Fruit fly (Drosophila melanogaster): ENCODE measurements around the gene tadr.

Gene tadr

dm6 chr2L:21037723-21038122 is 37.5 kb upstream of the tadr start (continued):
- peak; percentile 56 for TF ChIP-seq CG5180 (GFP tag; optimal IDR thresholded peaks at IDR 0.05)
- peak in 1 of 2 experiments; percentile 23 for TF ChIP-seq bsh (GFP tag; optimal IDR thresholded peaks at IDR 0.05)
- no peak for TF ChIP-seq CG1602 (GFP tag; optimal IDR thresholded peaks at IDR 0.05)
- peak; percentile 63 for TF ChIP-seq Fer3 (tag; optimal IDR thresholded peaks at IDR 0.05)
- no peak for TF ChIP-seq Sry-δ (GFP tag; optimal IDR thresholded peaks at IDR 0.05)
- TF ChIP-seq HmgZ (tag; optimal IDR thresholded peaks at IDR 0.05), result no peak
- TF ChIP-seq kah (GFP tag; optimal IDR thresholded peaks at IDR 0.05), result peak; percentile 68
- TF ChIP-seq CG10147 (GFP tag; optimal IDR thresholded peaks at IDR 0.05), result no peak
- TF ChIP-seq Blimp-1 (GFP tag; optimal IDR thresholded peaks at IDR 0.05), result peak; percentile 77
- peak; percentile 82 for TF ChIP-seq CG7987 (GFP tag; optimal IDR thresholded peaks at IDR 0.05)
- peak; percentile 25; the same call in 1 of the 2 replicates for TF ChIP-seq CG10321 (GFP tag; IDR thresholded peaks at IDR 0.05)
- TF ChIP-seq sima (GFP tag; optimal IDR thresholded peaks at IDR 0.05), result no peak
- peak; percentile 27; the same call in 1 of the 2 replicates for TF ChIP-seq peb (GFP tag; IDR thresholded peaks at IDR 0.05)
- no peak for TF ChIP-seq dysf (GFP tag; IDR thresholded peaks at IDR 0.05)
- TF ChIP-seq CG15073 (GFP tag; optimal IDR thresholded peaks at IDR 0.05), result no peak
- peak; percentile 67 for TF ChIP-seq ATbp (GFP tag; optimal IDR thresholded peaks at IDR 0.05)
- TF ChIP-seq CG13296 (GFP tag; optimal IDR thresholded peaks at IDR 0.05), result peak; percentile 33
- TF ChIP-seq Kr (GFP tag; optimal IDR thresholded peaks at IDR 0.05), result no peak
- TF ChIP-seq tll (GFP tag; optimal IDR thresholded peaks at IDR 0.05), result peak in 1 of 2 experiments; percentile 50
- TF ChIP-seq HHEX (GFP tag; optimal IDR thresholded peaks at IDR 0.05), result peak; percentile 57
- TF ChIP-seq CG14014 (GFP tag; IDR thresholded peaks at IDR 0.05), result peak; percentile 28; the same call in 1 of the 2 replicates
- TF ChIP-seq bcd (GFP tag; optimal IDR thresholded peaks at IDR 0.05), result peak; percentile 12
- TF ChIP-seq CG2199 (GFP tag; IDR thresholded peaks at IDR 0.05), result peak; percentile 79; the same call in 2 of the 3 replicates
- TF ChIP-seq Elba2 (GFP tag; optimal IDR thresholded peaks at IDR 0.05), result no peak
- no peak for TF ChIP-seq otp (GFP tag; IDR thresholded peaks at IDR 0.05)
- TF ChIP-seq CG17385 (GFP tag; optimal IDR thresholded peaks at IDR 0.05), result peak; percentile 15
- peak; percentile 58 for TF ChIP-seq CG18262 (tag; optimal IDR thresholded peaks at IDR 0.05)
- peak; percentile 56 for TF ChIP-seq pfk (GFP tag; optimal IDR thresholded peaks at IDR 0.05)
- peak; percentile 70 for TF ChIP-seq CG3281 (GFP tag; optimal IDR thresholded peaks at IDR 0.05)
- peak; percentile 69; the same call in 1 of the 2 replicates for TF ChIP-seq stc (GFP tag; IDR thresholded peaks at IDR 0.05)
- TF ChIP-seq Xrp1 (GFP tag; IDR thresholded peaks at IDR 0.05), result peak; percentile 81
- TF ChIP-seq z (GFP tag; IDR thresholded peaks at IDR 0.05), result 0 out of 3 replicates have a peak, but pooled peaks have one; percentile 31
- TF ChIP-seq CG11723 (GFP tag; optimal IDR thresholded peaks at IDR 0.05), result peak; percentile 23
- TF ChIP-seq CG12104 (GFP tag; optimal IDR thresholded peaks at IDR 0.05), result peak; percentile 4
- peak; percentile 77 for TF ChIP-seq zen (tag; optimal IDR thresholded peaks at IDR 0.05)
- TF ChIP-seq CG17361 (GFP tag; IDR thresholded peaks at IDR 0.05), result peak; percentile 48; the same call in 1 of the 3 replicates
- peak; percentile 17 for TF ChIP-seq Nf-YC (tag; optimal IDR thresholded peaks at IDR 0.05)
- peak; percentile 73 for TF ChIP-seq nau (GFP tag; optimal IDR thresholded peaks at IDR 0.05)
- peak; percentile 19 for TF ChIP-seq CG12219 (GFP tag; optimal IDR thresholded peaks at IDR 0.05)
- TF ChIP-seq HLH3B (GFP tag; IDR thresholded peaks at IDR 0.05), result peak; percentile 30; the same call in 1 of the 2 replicates
- no peak for TF ChIP-seq org-1 (GFP tag; optimal IDR thresholded peaks at IDR 0.05)
- TF ChIP-seq odd (GFP tag; optimal IDR thresholded peaks at IDR 0.05), result peak; percentile 36
- TF ChIP-seq CG31365 (tag; optimal IDR thresholded peaks at IDR 0.05), result peak; percentile 53
- TF ChIP-seq Eip74EF (GFP tag; optimal IDR thresholded peaks at IDR 0.05), result peak in 1 of 2 experiments; percentile 18
- peak; percentile 75 for TF ChIP-seq CG2678 (tag; optimal IDR thresholded peaks at IDR 0.05)
- TF ChIP-seq CG8765 (GFP tag; IDR thresholded peaks at IDR 0.05), result no peak
- TF ChIP-seq croc (GFP tag; conservative IDR thresholded peaks at IDR 0.05), result no peak
- TF ChIP-seq onecut (GFP tag; IDR thresholded peaks at IDR 0.05), result peak; percentile 32; the same call in 1 of the 2 replicates
- TF ChIP-seq CG3847 (GFP tag; IDR thresholded peaks at IDR 0.05), result no peak

Measured in whole organism, embryonic.